Fruit fly (Drosophila melanogaster): ENCODE measurements around the gene CG15386.

DNA sequence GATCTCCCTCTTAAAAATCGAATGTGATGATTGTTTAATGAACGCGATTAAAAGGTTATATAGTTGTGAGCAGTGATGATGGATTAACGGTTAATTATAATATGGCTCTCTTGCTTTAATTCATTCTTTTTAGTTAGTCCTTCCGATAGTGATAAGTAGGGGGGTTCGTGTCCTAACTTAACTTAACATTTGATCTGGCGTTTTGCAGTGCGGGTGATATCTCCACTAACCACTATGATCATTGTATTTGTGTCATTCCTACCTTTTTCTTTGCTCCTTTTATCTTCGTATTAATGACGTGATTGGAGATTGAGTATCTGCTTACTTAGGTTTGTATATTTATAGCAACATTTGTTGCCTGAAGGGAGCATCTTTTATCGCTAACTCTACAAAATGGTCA, 21.7 kb downstream of the CG15386 start:
- TF ChIP-seq CG6654 (GFP tag; optimal IDR thresholded peaks at IDR 0.05), result no peak
- TF ChIP-seq Deaf1 (tag; optimal IDR thresholded peaks at IDR 0.05), result no peak
- TF ChIP-seq CG6791 (GFP tag; IDR thresholded peaks at IDR 0.05; ENCODE audit: partially characterized antibody), result no peak

All from whole organism, embryonic.